Worm (Caenorhabditis elegans): ENCODE results near the gene C18G1.6.

The C18G1.6 gene

DNA sequence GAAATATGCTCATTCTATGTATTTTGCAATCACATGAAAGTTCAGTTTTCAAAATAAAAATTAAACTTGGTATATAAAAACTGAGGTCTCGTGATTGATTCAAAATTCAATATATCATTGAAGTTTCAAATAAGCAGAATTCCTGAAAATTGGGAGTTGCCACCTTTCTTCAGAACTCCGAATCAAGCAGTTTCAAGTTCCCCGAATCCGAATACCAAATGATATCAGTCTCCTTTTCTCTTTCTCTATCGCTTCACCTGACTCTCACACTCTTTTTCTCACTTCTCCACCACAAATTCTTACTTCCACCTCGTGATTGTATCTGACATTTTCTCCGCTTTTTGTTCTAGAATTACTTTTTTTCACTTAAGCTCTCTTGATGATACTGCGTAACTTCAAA lies 43.9 kb downstream of the C18G1.6 start, which contains the start of gene R02F11.2:
R02F11.2 (plus strand) TSS at position 292 of the 400 bp plus-strand sequence.
- TF ChIP-seq cnd-1 (tag; optimal IDR thresholded peaks at IDR 0.05) = no peak
- TF ChIP-seq hlh-1 (tag; optimal IDR thresholded peaks at IDR 0.05) = no peak
- TF ChIP-seq elt-3 (tag; optimal IDR thresholded peaks at IDR 0.05) = no peak
- no peak for TF ChIP-seq ceh-83 (GFP tag; optimal IDR thresholded peaks at IDR 0.05)
- no peak for TF ChIP-seq pha-4 (tag; optimal IDR thresholded peaks at IDR 0.05)

DNA sequence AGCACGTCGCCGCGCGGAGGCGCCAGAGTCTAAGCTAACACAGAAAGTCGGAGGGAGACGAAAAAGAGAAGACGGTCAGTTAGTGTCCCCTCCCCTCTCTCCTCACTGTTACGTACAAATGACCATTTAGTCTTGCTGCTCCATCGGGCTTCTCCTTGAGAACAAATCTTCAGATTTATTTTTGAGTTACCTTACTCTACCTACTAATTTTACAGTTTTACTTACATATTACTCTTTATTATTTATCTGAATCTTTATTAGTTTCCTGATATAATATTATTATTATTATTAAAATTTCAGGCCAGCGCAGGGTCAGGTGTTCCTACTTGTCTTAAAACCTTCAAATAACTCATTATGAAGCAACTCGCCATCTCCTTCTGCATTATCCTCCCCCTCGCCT lies 50.4 kb downstream of the C18G1.6 start, which contains the start of gene R02F11.1:
R02F11.1 (plus strand) TSS at position 301 of the 400 bp plus-strand sequence.
- TF ChIP-seq nhr-2 (tag; optimal IDR thresholded peaks at IDR 0.05) (no peak), snpc-4 (tag; optimal IDR thresholded peaks at IDR 0.05) (no peak), lin-13 (tag; optimal IDR thresholded peaks at IDR 0.05) (no peak), lsy-2 (tag; optimal IDR thresholded peaks at IDR 0.05) (no peak), drap-1 (GFP tag; optimal IDR thresholded peaks at IDR 0.05) (no peak), M03D4.4 (tag; optimal IDR thresholded peaks at IDR 0.05) (no peak), elt-1 (tag; optimal IDR thresholded peaks at IDR 0.05; ENCODE audit: borderline replicate concordance, insufficient read depth) (no peak), ceh-39 (tag; optimal IDR thresholded peaks at IDR 0.05) (no peak), blmp-1 (tag; optimal IDR thresholded peaks at IDR 0.05) (no peak), tbx-8 (GFP tag; optimal IDR thresholded peaks at IDR 0.05) (no peak), ztf-11 (tag; optimal IDR thresholded peaks at IDR 0.05) (no peak), pha-4 (tag; optimal IDR thresholded peaks at IDR 0.05) (no peak), nhr-76 (tag; optimal IDR thresholded peaks at IDR 0.05) (no peak), bed-3 (GFP tag; optimal IDR thresholded peaks at IDR 0.05) (no peak), sptf-1 (tag; optimal IDR thresholded peaks at IDR 0.05) (no peak), sem-2 (GFP tag; optimal IDR thresholded peaks at IDR 0.05) (no peak), nhr-12 (tag; optimal IDR thresholded peaks at IDR 0.05) (no peak), mls-2 (tag; optimal IDR thresholded peaks at IDR 0.05) (no peak)

DNA sequence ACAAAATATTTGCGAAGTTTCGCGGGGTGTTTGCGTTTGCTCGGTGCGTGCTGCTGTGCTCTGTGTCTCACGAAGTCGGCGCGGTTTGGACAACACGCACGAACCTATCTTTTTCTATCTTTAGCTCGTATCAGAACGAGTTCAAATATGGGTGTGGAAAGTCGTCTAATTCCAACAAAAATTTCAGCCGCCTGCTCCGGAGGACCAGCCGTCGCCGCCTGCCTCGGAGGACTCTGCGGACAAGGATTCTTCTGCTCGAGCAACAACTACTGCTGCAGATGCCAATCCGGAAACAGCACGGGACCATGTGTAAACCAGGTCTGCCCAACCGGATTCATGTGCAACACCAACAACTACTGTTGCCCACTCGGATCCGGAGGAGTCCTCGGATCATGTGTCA lies 51.5 kb downstream of the C18G1.6 start:
- TF ChIP-seq unc-120 (tag; optimal IDR thresholded peaks at IDR 0.05; ENCODE audit: poor library complexity, severe bottlenecking) (no peak), M03D4.4 (tag; optimal IDR thresholded peaks at IDR 0.05) (no peak), ces-1 (GFP tag; optimal IDR thresholded peaks at IDR 0.05) (no peak), ceh-43 (GFP tag; optimal IDR thresholded peaks at IDR 0.05) (no peak), nhr-12 (tag; optimal IDR thresholded peaks at IDR 0.05) (no peak), zip-8 (tag; optimal IDR thresholded peaks at IDR 0.05) (no peak), ceh-39 (tag; optimal IDR thresholded peaks at IDR 0.05) (no peak), nhr-2 (tag; optimal IDR thresholded peaks at IDR 0.05) (no peak), lin-32 (GFP tag; optimal IDR thresholded peaks at IDR 0.05) (no peak), ham-2 (GFP tag; optimal IDR thresholded peaks at IDR 0.05) (no peak), pha-4 (tag; optimal IDR thresholded peaks at IDR 0.05) (no peak)

Measured in whole organism, mixed stage, embryonic.